Worm (Caenorhabditis elegans) whole organism, young adult: ENCODE results near the gene E03H12.5.

Experiments used
- F49E8.2 ChIP-seq: sonication (generic microtip); optimal IDR thresholded peaks from 3 replicates; lab custom pipeline; 2017; ENCODE audit warnings: missing genetic modification characterization, mild to moderate bottlenecking, missing compliant biosample characterization, antibody characterized with exemption, moderate library complexity; ENCODE audit not compliant: insufficient read depth
- F55B11.4 ChIP-seq: sonication (generic microtip); optimal IDR thresholded peaks from 2 replicates; lab custom pipeline; 2016; ENCODE audit warnings: missing compliant biosample characterization, missing genetic modification characterization, borderline replicate concordance; ENCODE audit not compliant: insufficient read depth
- ccch-3 ChIP-seq: fragments of 200-800 bp; sonication (Bioruptor generic); optimal IDR thresholded peaks from 2 replicates; lab custom pipeline; 2018; ENCODE audit warnings: mild to moderate bottlenecking, missing genetic modification characterization, missing compliant biosample characterization
- let-526 ChIP-seq: fragments of 200-800 bp; sonication (Bioruptor generic); IDR thresholded peaks from 2 replicates; pipeline ENCODE4 v1.3.6; 2022; ENCODE audit warnings: missing genetic modification reagents, missing genetic modification characterization, missing compliant biosample characterization
- snpc-3.4 ChIP-seq: sonication (generic microtip); optimal IDR thresholded peaks from 2 replicates; lab custom pipeline; 2017; ENCODE audit warnings: missing genetic modification characterization, mild to moderate bottlenecking, missing compliant biosample characterization, antibody characterized with exemption, moderate library complexity, missing genotype, missing genetic modification reagents
- snpc-4 ChIP-seq, 5 experiments: fragments of 150-350 bp in 1 of 5; sonication (generic microtip) in 4 of 5; optimal IDR thresholded peaks; 2 replicates each; lab custom pipeline; 2014 to 2018; ENCODE audit warnings: missing genetic modification characterization in 5 of 5, missing biosample characterization in 3 of 5, antibody characterized with exemption in 2 of 5, mild to moderate bottlenecking in 2 of 5, missing compliant biosample characterization in 2 of 5, missing genotype in 2 of 5, moderate library complexity in 2 of 5, missing genetic modification reagents in 1 of 5
- somi-1 ChIP-seq: fragments of 200-800 bp; sonication (Bioruptor generic); optimal IDR thresholded peaks from 2 replicates; lab custom pipeline; 2018; ENCODE audit warnings: mild to moderate bottlenecking, missing genetic modification characterization, missing compliant biosample characterization
- sptf-2 ChIP-seq: fragments of 200-800 bp; sonication (Bioruptor generic); optimal IDR thresholded peaks from 2 replicates; lab custom pipeline; 2018; ENCODE audit warnings: mild to moderate bottlenecking, missing genetic modification characterization, missing compliant biosample characterization
- ztf-26 ChIP-seq: sonication (generic microtip); optimal IDR thresholded peaks from 2 replicates; lab custom pipeline; 2017; ENCODE audit warnings: missing genetic modification characterization, missing compliant biosample characterization

- no peak for TF ChIP-seq let-526 (GFP tag; lab: Robert Waterston, UW)
- TF ChIP-seq somi-1 (GFP tag; lab: Kevin White, UChicago): no peak
- TF ChIP-seq ccch-3: no peak
- TF ChIP-seq sptf-2 (GFP tag; lab: Kevin White, UChicago): no peak
- no peak for TF ChIP-seq snpc-4 (GFP tag; optimal IDR thresholded peaks at IDR 0.05; lab: Kevin White, UChicago)
- no peak for TF ChIP-seq snpc-4 (tag; optimal IDR thresholded peaks at IDR 0.05; lab: Kevin White, UChicago)
- TF ChIP-seq ztf-26: no peak
- TF ChIP-seq F49E8.2 (tag; lab: Kevin White, UChicago): no peak
- no peak for TF ChIP-seq F55B11.4 (tag; lab: Kevin White, UChicago)
- no peak for TF ChIP-seq snpc-3.4 (tag; lab: Kevin White, UChicago)
Observed at ce11 chrIV:4969419-4969818, 7.6 kb upstream of the E03H12.5 start, which contains the start of gene Y9C9A.13.
